Worm (Caenorhabditis elegans): ENCODE measurements around the gene Y47D7A.11.
A peak's percentile ranks its signal among the peaks of the same experiment; 100 is the strongest.
"Not testable (repeated sequence)": the region's sequence is repeated elsewhere in the genome, so short reads cannot be mapped to it uniquely, and the experiment has no call there.

The Y47D7A.11 gene

DNA sequence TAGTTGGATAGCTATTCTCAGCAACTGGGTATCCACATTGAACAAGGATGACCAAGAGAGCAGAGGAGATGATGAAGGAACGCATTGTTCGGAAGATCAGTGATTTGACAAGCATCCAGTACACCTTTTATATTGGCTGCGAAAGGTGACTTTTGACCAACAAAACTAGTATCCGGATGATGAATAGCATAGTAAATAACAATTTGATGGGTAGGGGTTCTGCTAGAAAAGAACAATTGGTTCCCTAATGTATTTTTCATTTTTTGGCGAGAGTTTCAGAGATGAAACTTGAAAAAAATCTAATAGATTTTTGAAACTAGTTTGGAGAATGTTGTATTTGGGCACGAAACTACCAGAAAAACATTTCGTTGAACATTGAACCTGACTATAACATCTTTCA lies at the start of gene Y47D7A.11:
TSS of gene Y47D7A.11 (minus strand) at position 101 of the 400 bp plus-strand sequence.
- no peak for TF ChIP-seq dmd-6 (GFP tag; IDR thresholded peaks at IDR 0.05)
- TF ChIP-seq unc-62 (GFP tag; optimal IDR thresholded peaks at IDR 0.05 in 1 of 2) = peak in 1 of 2 experiments; percentile 28
- no peak for TF ChIP-seq unc-62 (tag; optimal IDR thresholded peaks at IDR 0.05)

DNA sequence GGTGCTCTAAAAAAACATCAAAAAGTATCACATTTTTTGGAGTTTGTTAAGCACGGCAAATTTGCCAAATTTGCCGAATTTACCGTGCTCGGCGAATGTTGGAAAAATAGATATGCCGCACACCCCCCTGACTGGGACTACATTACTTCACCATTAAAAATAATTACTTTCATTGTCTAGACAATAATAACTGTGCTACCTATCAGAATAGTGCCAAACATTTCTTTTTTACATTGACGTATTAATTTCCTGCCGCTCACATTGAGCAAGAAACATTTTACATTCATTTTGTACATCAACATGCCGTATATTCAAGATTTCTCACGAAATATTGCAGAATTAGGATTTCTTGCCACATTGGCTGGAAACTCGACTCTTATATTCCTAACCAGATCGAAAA lies 46.4 kb upstream of the Y47D7A.11 start, which contains the start of gene str-35:
TSS of gene str-35 (plus strand) at position 301 of the 400 bp plus-strand sequence.
- TF ChIP-seq mxl-3 (GFP tag; optimal IDR thresholded peaks at IDR 0.05); ceh-82 (tag; optimal IDR thresholded peaks at IDR 0.05); nhr-42 (GFP tag; IDR thresholded peaks at IDR 0.05): not testable (repeated sequence)

DNA sequence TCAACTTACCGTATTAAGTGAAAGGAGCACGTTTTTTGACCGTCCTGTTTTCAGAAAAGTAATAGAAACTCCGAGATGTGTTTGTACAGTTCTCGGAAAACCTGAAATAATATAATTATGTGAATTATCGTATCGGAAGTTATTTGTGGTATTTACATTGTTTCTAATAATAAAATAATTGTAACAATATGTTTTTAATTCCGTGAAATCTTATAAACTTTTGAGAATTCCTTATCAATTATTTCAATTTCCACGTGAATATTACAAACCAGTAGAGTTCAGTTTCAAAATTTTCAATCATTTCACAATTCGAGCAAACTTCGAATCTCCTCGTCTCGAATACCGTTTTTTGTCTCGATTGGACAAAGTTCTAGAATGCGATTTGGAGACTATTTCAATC lies 43.0 kb upstream of the Y47D7A.11 start, which contains the start of gene T08H10.3:
TSS of gene T08H10.3 (plus strand) at position 301 of the 400 bp plus-strand sequence.
- TF ChIP-seq F37D6.2 (tag; optimal IDR thresholded peaks at IDR 0.05) = no peak
- TF ChIP-seq unc-62 (GFP tag; optimal IDR thresholded peaks at IDR 0.05 in 1 of 2) = no peak
- no peak for TF ChIP-seq unc-62 (tag; optimal IDR thresholded peaks at IDR 0.05)
- TF ChIP-seq D1046.2 (GFP tag; IDR thresholded peaks at IDR 0.05) = no peak
- TF ChIP-seq Y105C5A.15 (GFP tag; IDR thresholded peaks at IDR 0.05) = no peak

DNA sequence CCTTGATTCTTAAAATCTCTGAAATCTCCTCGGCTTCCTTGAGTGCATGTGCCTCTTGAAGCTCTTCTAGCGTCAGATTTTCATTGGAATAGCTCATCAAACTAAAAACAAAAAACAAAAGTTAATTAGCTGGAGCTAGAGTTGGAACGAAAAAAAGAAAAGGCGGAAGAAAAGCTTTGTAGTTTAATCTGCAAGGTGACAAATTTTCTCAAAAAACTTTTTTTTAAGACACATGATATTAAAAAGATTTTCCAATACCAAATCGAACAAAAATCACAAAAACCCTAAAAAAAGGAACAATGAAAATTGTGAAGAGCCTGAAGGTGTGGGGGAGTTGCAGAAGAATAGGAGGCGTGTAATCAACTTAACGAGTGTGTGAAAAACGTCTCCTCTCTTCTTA lies 26.5 kb upstream of the Y47D7A.11 start, which contains the start of gene gnrr-5:
TSS of gene gnrr-5 (minus strand) at position 101 of the 400 bp plus-strand sequence.
- TF ChIP-seq nhr-77 (tag; optimal IDR thresholded peaks at IDR 0.05) (no peak), aly-2 (tag; optimal IDR thresholded peaks at IDR 0.05) (no peak), unc-62 (GFP tag; optimal IDR thresholded peaks at IDR 0.05 in 1 of 2) (no peak), unc-62 (tag; optimal IDR thresholded peaks at IDR 0.05) (no peak), spr-3 (GFP tag; optimal IDR thresholded peaks at IDR 0.05) (no peak), mes-2 (tag; optimal IDR thresholded peaks at IDR 0.05; ENCODE audit: poor library complexity, severe bottlenecking) (no peak), hlh-11 (tag; optimal IDR thresholded peaks at IDR 0.05) (no peak), jun-1 (tag; optimal IDR thresholded peaks at IDR 0.05) (no peak), T26A8.4 (GFP tag; IDR thresholded peaks at IDR 0.05) (no peak)

DNA sequence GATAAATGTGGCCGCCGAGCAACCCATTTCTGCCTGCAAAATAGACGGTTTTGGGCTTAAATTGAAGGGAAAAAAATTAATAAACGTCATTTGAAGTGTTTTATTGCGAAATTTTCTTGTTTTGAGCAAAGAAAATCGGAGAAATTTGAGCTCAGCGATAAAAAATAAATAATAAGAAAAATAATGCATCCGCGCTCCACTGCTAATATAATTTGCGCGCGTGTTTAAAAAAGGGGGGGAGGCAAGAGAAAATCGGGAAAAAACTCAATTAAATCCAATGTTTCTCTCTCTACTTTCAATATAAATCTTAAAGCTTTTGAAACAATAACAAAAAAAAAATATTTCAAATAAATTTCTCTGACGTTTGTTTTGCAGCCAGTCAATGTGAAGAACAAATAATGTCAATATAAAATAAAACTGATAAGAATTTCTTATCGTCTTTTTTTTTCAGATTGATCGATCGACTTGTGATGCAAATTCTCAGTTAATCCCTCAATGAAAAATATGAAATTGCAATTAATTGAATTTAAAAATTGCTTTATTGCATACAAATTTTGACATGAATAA lies 22.5 kb upstream of the Y47D7A.11 start, which contains the start of gene rft-2:
TSS of gene rft-2 (minus strand) at position 41 of the 567 bp plus-strand sequence.
- TF ChIP-seq nhr-11 (tag; optimal IDR thresholded peaks at IDR 0.05) (no peak), T26A8.4 (GFP tag; IDR thresholded peaks at IDR 0.05) (no peak), nhr-111 (GFP tag; optimal IDR thresholded peaks at IDR 0.05) (no peak), attf-4 (tag; optimal IDR thresholded peaks at IDR 0.05) (no peak), nhr-28 (tag; optimal IDR thresholded peaks at IDR 0.05) (peak; percentile 32), mdt-29 (GFP tag; IDR thresholded peaks at IDR 0.05) (no peak), jun-1 (tag; optimal IDR thresholded peaks at IDR 0.05) (no peak), tag-97 (GFP tag; IDR thresholded peaks at IDR 0.05) (no peak), daf-19 (GFP tag; conservative IDR thresholded peaks at IDR 0.05) (no peak), F49E8.2 (tag; optimal IDR thresholded peaks at IDR 0.05; ENCODE audit: borderline replicate concordance) (no peak), ztf-7 (tag; optimal IDR thresholded peaks at IDR 0.05) (no peak), gei-8 (GFP tag; optimal IDR thresholded peaks at IDR 0.05) (no peak), F44E2.7 (GFP tag; IDR thresholded peaks at IDR 0.05) (no peak), ceh-20 (GFP tag; IDR thresholded peaks at IDR 0.05) (no peak), egl-43 (GFP tag; IDR thresholded peaks at IDR 0.05) (no peak), spr-1 (tag; optimal IDR thresholded peaks at IDR 0.05) (no peak), hlh-30 (tag; optimal IDR thresholded peaks at IDR 0.05; ENCODE audit: insufficient read depth) (peak; percentile 6), nhr-76 (tag; optimal IDR thresholded peaks at IDR 0.05) (no peak), lin-39 (tag; optimal IDR thresholded peaks at IDR 0.05) (no peak), ceh-44 (GFP tag; IDR thresholded peaks at IDR 0.05) (no peak), zag-1 (tag; optimal IDR thresholded peaks at IDR 0.05) (no peak), vab-7 (GFP tag; IDR thresholded peaks at IDR 0.05) (no peak), nhr-25 (tag; optimal IDR thresholded peaks at IDR 0.05; ENCODE audit: borderline replicate concordance, insufficient read depth) (no peak), ceh-82 (tag; optimal IDR thresholded peaks at IDR 0.05) (no peak), daf-12 (tag; optimal IDR thresholded peaks at IDR 0.05) (no peak), T20F7.1 (GFP tag; optimal IDR thresholded peaks at IDR 0.05) (no peak), aly-2 (tag; optimal IDR thresholded peaks at IDR 0.05) (no peak), nhr-77 (tag; optimal IDR thresholded peaks at IDR 0.05) (peak; percentile 17), hmg-1.1 (GFP tag; IDR thresholded peaks at IDR 0.05) (peak; percentile 45; the same call in 1 of the 2 replicates), lin-29 (GFP tag; IDR thresholded peaks at IDR 0.05) (no peak), madf-5 (GFP tag; IDR thresholded peaks at IDR 0.05) (no peak)

Data from whole organism, L4 larva.